Worm (Caenorhabditis elegans) whole organism, L4 larva: Measurements from ENCODE around the gene dars-2.

Experiments
- D1046.2 ChIP-seq: fragments of 200-800 bp; sonication (Bioruptor generic); IDR thresholded peaks from 2 replicates; pipeline ENCODE4 v1.3.6; 2022; ENCODE audit warnings: missing genetic modification characterization, missing compliant biosample characterization
- F10B5.3 ChIP-seq: sonication (generic microtip); optimal IDR thresholded peaks from 2 replicates; lab custom pipeline; 2016; ENCODE audit warnings: mild to moderate bottlenecking, missing genetic modification characterization, missing compliant biosample characterization
- F44E2.7 ChIP-seq: fragments of 200-800 bp; sonication (Bioruptor generic); IDR thresholded peaks from 2 replicates; pipeline ENCODE4 v2.1.2; 2022; ENCODE audit warnings: missing genetic modification characterization, missing compliant biosample characterization
- F49E8.2 ChIP-seq: sonication (generic microtip); optimal IDR thresholded peaks from 2 replicates; lab custom pipeline; 2016; ENCODE audit warnings: missing compliant biosample characterization, mild to moderate bottlenecking, missing genetic modification characterization, borderline replicate concordance
- Y48G9A.11 ChIP-seq: fragments of 200-800 bp; sonication (Bioruptor generic); IDR thresholded peaks from 2 replicates; pipeline ENCODE4 v1.3.6; 2022; ENCODE audit warnings: missing genetic modification reagents, missing genetic modification characterization, missing compliant biosample characterization
- ZK337.2 ChIP-seq: fragments of 200-800 bp; sonication (Bioruptor generic); IDR thresholded peaks from 2 replicates; pipeline ENCODE4 v1.3.6; 2022; ENCODE audit warnings: missing genetic modification reagents, missing genetic modification characterization, missing compliant biosample characterization
- ZK546.5 ChIP-seq, 2 experiments: sonication (generic microtip); optimal IDR thresholded peaks; 2 replicates each; lab custom pipeline; 2017; ENCODE audit warnings: missing biosample characterization in 2 of 2, missing genetic modification characterization in 2 of 2
- aha-1 ChIP-seq: fragments of 150-350 bp; peaks from one replicate; lab custom pipeline; 2014; ENCODE audit warnings: missing biosample characterization, missing genetic modification characterization
- aly-2 ChIP-seq: sonication (generic microtip); optimal IDR thresholded peaks from 2 replicates; lab custom pipeline; 2018; ENCODE audit warnings: missing biosample characterization, missing genetic modification characterization
- ceh-20 ChIP-seq: fragments of 200-800 bp; sonication (Bioruptor generic); IDR thresholded peaks from 2 replicates; pipeline ENCODE4 v1.3.6; 2022; ENCODE audit warnings: missing genetic modification reagents, missing genetic modification characterization, missing compliant biosample characterization
- ceh-44 ChIP-seq: fragments of 200-800 bp; sonication (Bioruptor generic); IDR thresholded peaks from 2 replicates; pipeline ENCODE4 v1.3.6; 2022; ENCODE audit warnings: missing genetic modification reagents, missing genetic modification characterization, missing compliant biosample characterization
- ceh-82 ChIP-seq: sonication (generic microtip); optimal IDR thresholded peaks from 2 replicates; lab custom pipeline; 2017; ENCODE audit warnings: missing biosample characterization, missing genetic modification characterization
- ctbp-1 ChIP-seq: fragments of 200-800 bp; sonication (Bioruptor generic); IDR thresholded peaks from 2 replicates; pipeline ENCODE4 v1.3.6; 2022; ENCODE audit warnings: missing genetic modification reagents, missing genetic modification characterization, missing compliant biosample characterization
- daf-19 ChIP-seq: fragments of 200-800 bp; sonication (Bioruptor generic); conservative IDR thresholded peaks from 2 replicates; pipeline ENCODE4 v1.3.6; 2022; ENCODE audit warnings: missing genetic modification characterization, missing compliant biosample characterization
- dmd-9 ChIP-seq: fragments of 200-800 bp; sonication (Bioruptor generic); IDR thresholded peaks from 2 replicates; pipeline ENCODE4 v1.3.6; 2022; ENCODE audit warnings: missing genetic modification reagents, missing genetic modification characterization, missing compliant biosample characterization
- dpl-1 ChIP-seq: fragments of 150-350 bp; optimal IDR thresholded peaks from 2 replicates; lab custom pipeline; 2014; ENCODE audit warnings: missing biosample characterization, missing genetic modification reagents, missing genetic modification characterization
- dve-1 ChIP-seq: sonication (generic microtip); optimal IDR thresholded peaks from 2 replicates; lab custom pipeline; 2017; ENCODE audit warnings: antibody characterized with exemption, mild to moderate bottlenecking, missing genetic modification characterization, missing compliant biosample characterization; ENCODE audit not compliant: insufficient read depth
- egl-27 ChIP-seq: sonication (generic microtip); optimal IDR thresholded peaks from 3 replicates; lab custom pipeline; 2017; ENCODE audit warnings: missing biosample characterization, missing genetic modification reagents, missing genetic modification characterization
- hlh-30 ChIP-seq: sonication (generic microtip); optimal IDR thresholded peaks from 2 replicates; lab custom pipeline; 2017; ENCODE audit warnings: antibody characterized with exemption, mild to moderate bottlenecking, missing genetic modification characterization, missing compliant biosample characterization; ENCODE audit not compliant: insufficient read depth
- hmg-1.1 ChIP-seq: fragments of 200-800 bp; sonication (Bioruptor generic); IDR thresholded peaks from 2 replicates; pipeline ENCODE4 v1.3.6; 2022; ENCODE audit warnings: missing genetic modification reagents, missing genetic modification characterization, missing compliant biosample characterization
- lim-7 ChIP-seq: fragments of 200-800 bp; sonication (Bioruptor generic); IDR thresholded peaks from 2 replicates; pipeline ENCODE4 v1.3.6; 2022; ENCODE audit warnings: missing genetic modification characterization, missing compliant biosample characterization
- lin-13 ChIP-seq: fragments of 150-350 bp; optimal IDR thresholded peaks from 2 replicates; lab custom pipeline; 2014; ENCODE audit warnings: missing biosample characterization, missing genetic modification reagents, missing genetic modification characterization
- lin-15B ChIP-seq: fragments of 150-350 bp; sonication (generic microtip); optimal IDR thresholded peaks from 3 replicates; lab custom pipeline; 2014; ENCODE audit warnings: missing biosample characterization, missing genetic modification characterization
- lsy-2 ChIP-seq, 2 experiments: fragments of 150-350 bp in 1 of 2; sonication (generic microtip) in 1 of 2; optimal IDR thresholded peaks; 2 replicates each; lab custom pipeline; 2014 to 2017; ENCODE audit warnings: missing biosample characterization in 2 of 2, missing genetic modification characterization in 2 of 2
- madf-5 ChIP-seq, 2 experiments: fragments of 200-800 bp; sonication (Bioruptor generic); IDR thresholded peaks; 2 replicates each; pipeline ENCODE4 v1.3.6; 2022; ENCODE audit warnings: missing compliant biosample characterization in 2 of 2, missing genetic modification characterization in 2 of 2
- mep-1 ChIP-seq: fragments of 150-350 bp; sonication (generic microtip); optimal IDR thresholded peaks from 3 replicates; lab custom pipeline; 2014; ENCODE audit warnings: missing biosample characterization, missing genetic modification characterization
- mes-2 ChIP-seq: sonication (generic microtip); optimal IDR thresholded peaks from 2 replicates; lab custom pipeline; 2016; ENCODE audit warnings: missing genotype, mild to moderate bottlenecking, missing genetic modification characterization, missing compliant biosample characterization; ENCODE audit not compliant: poor library complexity, severe bottlenecking
- nhr-10 ChIP-seq: fragments of 150-350 bp; optimal IDR thresholded peaks from 2 replicates; lab custom pipeline; 2014; ENCODE audit warnings: missing biosample characterization, missing genetic modification characterization
- nhr-11 ChIP-seq: fragments of 150-350 bp; optimal IDR thresholded peaks from 2 replicates; lab custom pipeline; 2014; ENCODE audit warnings: missing biosample characterization, missing genetic modification characterization
- nhr-25 ChIP-seq: sonication (generic microtip); optimal IDR thresholded peaks from 2 replicates; lab custom pipeline; 2017; ENCODE audit warnings: missing genetic modification characterization, mild to moderate bottlenecking, missing compliant biosample characterization, antibody characterized with exemption, moderate library complexity, borderline replicate concordance; ENCODE audit not compliant: insufficient read depth
- nhr-42 ChIP-seq: fragments of 200-800 bp; sonication (Bioruptor generic); IDR thresholded peaks from 2 replicates; pipeline ENCODE4 v1.3.6; 2022; ENCODE audit warnings: missing genetic modification characterization, missing compliant biosample characterization
- nhr-48 ChIP-seq: sonication (generic microtip); optimal IDR thresholded peaks from 2 replicates; lab custom pipeline; 2016; ENCODE audit warnings: mild to moderate bottlenecking, missing genetic modification characterization, missing compliant biosample characterization
- nhr-76 ChIP-seq: fragments of 150-350 bp; optimal IDR thresholded peaks from 2 replicates; lab custom pipeline; 2014; ENCODE audit warnings: missing biosample characterization, missing genetic modification characterization
- pha-4 ChIP-seq, 2 experiments: fragments of 150-350 bp in 1 of 2; fragments of 200-800 bp in 1 of 2; sonication (Bioruptor generic) in 1 of 2; IDR thresholded peaks in 1 of 2; optimal IDR thresholded peaks in 1 of 2; 2 replicates each; pipeline versions ENCODE4 v1.3.6 to Lab custom; 2014 to 2022; ENCODE audit warnings: missing genetic modification characterization in 2 of 2, missing genetic modification reagents in 2 of 2, missing biosample characterization in 1 of 2, missing compliant biosample characterization in 1 of 2
- rbr-2 ChIP-seq: sonication (generic microtip); optimal IDR thresholded peaks from 2 replicates; lab custom pipeline; 2016; ENCODE audit warnings: missing genotype, missing genetic modification characterization, missing compliant biosample characterization
- saeg-2 ChIP-seq: fragments of 200-800 bp; sonication (Bioruptor generic); IDR thresholded peaks from 2 replicates; pipeline ENCODE4 v1.3.6; 2022; ENCODE audit warnings: missing genetic modification reagents, missing genetic modification characterization, missing compliant biosample characterization
- set-16 ChIP-seq: fragments of 200-800 bp; sonication (Bioruptor generic); IDR thresholded peaks from 2 replicates; pipeline ENCODE4 v1.3.6; 2022; ENCODE audit warnings: missing genetic modification reagents, missing genetic modification characterization, missing compliant biosample characterization
- skn-1 ChIP-seq: fragments of 150-350 bp; optimal IDR thresholded peaks from 2 replicates; lab custom pipeline; 2014; ENCODE audit warnings: missing biosample characterization, missing genetic modification characterization
- spr-3 ChIP-seq: fragments of 200-800 bp; sonication (Bioruptor generic); optimal IDR thresholded peaks from 2 replicates; lab custom pipeline; 2018; ENCODE audit warnings: mild to moderate bottlenecking, missing genetic modification characterization, missing compliant biosample characterization
- unc-39 ChIP-seq: sonication (generic microtip); optimal IDR thresholded peaks from 2 replicates; lab custom pipeline; 2017; ENCODE audit warnings: missing biosample characterization, missing genetic modification characterization
- unc-62 ChIP-seq, 3 experiments: fragments of 150-350 bp in 1 of 3; sonication (generic microtip); optimal IDR thresholded peaks in 2 of 3; peaks in 1 of 3; 1 replicate in 1 of 3; 2 replicates in 2 of 3; lab custom pipeline; 2014 to 2017; ENCODE audit warnings: missing biosample characterization in 3 of 3, missing genetic modification characterization in 3 of 3, missing genetic modification reagents in 3 of 3, missing genotype in 1 of 3
- zag-1 ChIP-seq: fragments of 150-350 bp; optimal IDR thresholded peaks from 2 replicates; lab custom pipeline; 2014; ENCODE audit warnings: missing biosample characterization, missing genetic modification characterization
- zip-11 ChIP-seq: fragments of 200-800 bp; sonication (Bioruptor generic); IDR thresholded peaks from 2 replicates; pipeline ENCODE4 v1.3.6; 2022; ENCODE audit warnings: missing genetic modification characterization, missing compliant biosample characterization
- zip-2 ChIP-seq: fragments of 150-350 bp; optimal IDR thresholded peaks from 2 replicates; lab custom pipeline; 2014; ENCODE audit warnings: missing biosample characterization, missing genetic modification characterization
- ztf-11 ChIP-seq: fragments of 150-350 bp; optimal IDR thresholded peaks from 2 replicates; lab custom pipeline; 2014; ENCODE audit warnings: missing biosample characterization, missing genetic modification characterization

dars-2 gene

ce11 chrV:12065369-12065768, 16.8 kb downstream of the dars-2 start, which contains the start of gene pqn-53 (continued):
- TF ChIP-seq unc-62 (GFP tag; optimal IDR thresholded peaks at IDR 0.05 in 1 of 2; lab: Kevin White, UChicago) = no peak
- no peak for TF ChIP-seq unc-62 (tag; optimal IDR thresholded peaks at IDR 0.05; lab: Kevin White, UChicago)
- no peak for TF ChIP-seq nhr-10 (tag; lab: Kevin White, UChicago)
- no peak for TF ChIP-seq saeg-2 (GFP tag; lab: Robert Waterston, UW)
- TF ChIP-seq nhr-76 (tag; lab: Kevin White, UChicago) = no peak
- TF ChIP-seq zip-11 = no peak
- no peak for TF ChIP-seq lim-7 (GFP tag; lab: Robert Waterston, UW)
- TF ChIP-seq daf-19 (GFP tag; lab: Robert Waterston, UW) = no peak
- TF ChIP-seq F44E2.7 (GFP tag; lab: Robert Waterston, UW) = no peak
- TF ChIP-seq lin-13 (GFP tag; lab: Kevin White, UChicago) = no peak
- TF ChIP-seq nhr-25 (tag; lab: Kevin White, UChicago) = no peak
- TF ChIP-seq zag-1 (tag; lab: Kevin White, UChicago) = no peak
- no peak for TF ChIP-seq F10B5.3
- no peak for TF ChIP-seq madf-5 (GFP tag; IDR thresholded peaks at IDR 0.05; lab: Robert Waterston, UW)
- no peak for TF ChIP-seq nhr-42 (GFP tag; lab: Robert Waterston, UW)
- TF ChIP-seq dmd-9 (GFP tag; lab: Robert Waterston, UW) = no peak
- peak; percentile 14 for TF ChIP-seq dve-1 (tag; lab: Kevin White, UChicago)
- TF ChIP-seq egl-27 (tag; lab: Kevin White, UChicago) = no peak
- TF ChIP-seq zip-2 (tag; lab: Kevin White, UChicago) = no peak
- TF ChIP-seq spr-3 (GFP tag; lab: Kevin White, UChicago) = no peak
- TF ChIP-seq nhr-48 = no peak

- TF ChIP-seq aha-1 (tag; lab: Kevin White, UChicago) = peak; percentile 58
- TF ChIP-seq ZK337.2 (GFP tag; lab: Robert Waterston, UW) = no peak
- peak in 1 of 2 experiments; percentile 32 for TF ChIP-seq lsy-2 (tag; optimal IDR thresholded peaks at IDR 0.05; lab: Kevin White, UChicago)
- peak; percentile 85 for TF ChIP-seq hlh-30
- TF ChIP-seq pha-4 (GFP tag; IDR thresholded peaks at IDR 0.05; lab: Robert Waterston, UW) = no peak
- TF ChIP-seq pha-4 (tag; optimal IDR thresholded peaks at IDR 0.05; lab: Kevin White, UChicago) = no peak
- TF ChIP-seq ZK546.5 (tag; optimal IDR thresholded peaks at IDR 0.05; lab: Kevin White, UChicago) = no peak
Observed at ce11 chrV:12065859-12066258, 17.3 kb downstream of the dars-2 start.

- TF ChIP-seq zag-1 (tag; lab: Kevin White, UChicago) = no peak
- TF ChIP-seq nhr-10 (tag; lab: Kevin White, UChicago) = no peak
- no peak for TF ChIP-seq skn-1 (tag; lab: Kevin White, UChicago)
- no peak for TF ChIP-seq set-16 (GFP tag; lab: Robert Waterston, UW)
- TF ChIP-seq rbr-2 = no peak
- no peak for TF ChIP-seq D1046.2
- no peak for TF ChIP-seq F49E8.2 (tag; lab: Kevin White, UChicago)
- TF ChIP-seq dpl-1 = no peak
- no peak for TF ChIP-seq nhr-11 (tag; lab: Kevin White, UChicago)
- no peak for TF ChIP-seq ceh-44 (GFP tag; lab: Robert Waterston, UW)
Observed at ce11 chrV:12068437-12068836, 19.9 kb downstream of the dars-2 start, which contains the start of gene kmo-2. kmo-2 (minus strand) TSS chrV:12068537.

ce11 chrV:12070419-12070818, 21.9 kb downstream of the dars-2 start, which contains the start of gene kmo-1:
kmo-1 (minus strand) TSS chrV:12070519.
- no peak for TF ChIP-seq lin-13 (GFP tag; lab: Kevin White, UChicago)
- no peak for TF ChIP-seq nhr-11 (tag; lab: Kevin White, UChicago)
- TF ChIP-seq lin-15B (tag; lab: Kevin White, UChicago) = no peak
- TF ChIP-seq pha-4 (GFP tag; IDR thresholded peaks at IDR 0.05; lab: Robert Waterston, UW) = no peak
- TF ChIP-seq pha-4 (tag; optimal IDR thresholded peaks at IDR 0.05; lab: Kevin White, UChicago) = no peak
- no peak for TF ChIP-seq hmg-1.1 (GFP tag; lab: Robert Waterston, UW)
- TF ChIP-seq ctbp-1 (GFP tag; lab: Robert Waterston, UW) = no peak
- no peak for TF ChIP-seq mes-2 (tag; lab: Kevin White, UChicago)
- no peak for TF ChIP-seq ztf-11 (tag; lab: Kevin White, UChicago)
- no peak for TF ChIP-seq ceh-82
- TF ChIP-seq aly-2 (tag; lab: Kevin White, UChicago) = no peak
- TF ChIP-seq ceh-20 (GFP tag; lab: Robert Waterston, UW) = no peak
- no peak for TF ChIP-seq mep-1
- TF ChIP-seq unc-39 (tag; lab: Kevin White, UChicago) = no peak
- no peak for TF ChIP-seq Y48G9A.11
- TF ChIP-seq, all 104 proteins: peak for 0
